Fruit fly (Drosophila melanogaster): ENCODE data around the gene CG15743.

Gene CG15743

DNA sequence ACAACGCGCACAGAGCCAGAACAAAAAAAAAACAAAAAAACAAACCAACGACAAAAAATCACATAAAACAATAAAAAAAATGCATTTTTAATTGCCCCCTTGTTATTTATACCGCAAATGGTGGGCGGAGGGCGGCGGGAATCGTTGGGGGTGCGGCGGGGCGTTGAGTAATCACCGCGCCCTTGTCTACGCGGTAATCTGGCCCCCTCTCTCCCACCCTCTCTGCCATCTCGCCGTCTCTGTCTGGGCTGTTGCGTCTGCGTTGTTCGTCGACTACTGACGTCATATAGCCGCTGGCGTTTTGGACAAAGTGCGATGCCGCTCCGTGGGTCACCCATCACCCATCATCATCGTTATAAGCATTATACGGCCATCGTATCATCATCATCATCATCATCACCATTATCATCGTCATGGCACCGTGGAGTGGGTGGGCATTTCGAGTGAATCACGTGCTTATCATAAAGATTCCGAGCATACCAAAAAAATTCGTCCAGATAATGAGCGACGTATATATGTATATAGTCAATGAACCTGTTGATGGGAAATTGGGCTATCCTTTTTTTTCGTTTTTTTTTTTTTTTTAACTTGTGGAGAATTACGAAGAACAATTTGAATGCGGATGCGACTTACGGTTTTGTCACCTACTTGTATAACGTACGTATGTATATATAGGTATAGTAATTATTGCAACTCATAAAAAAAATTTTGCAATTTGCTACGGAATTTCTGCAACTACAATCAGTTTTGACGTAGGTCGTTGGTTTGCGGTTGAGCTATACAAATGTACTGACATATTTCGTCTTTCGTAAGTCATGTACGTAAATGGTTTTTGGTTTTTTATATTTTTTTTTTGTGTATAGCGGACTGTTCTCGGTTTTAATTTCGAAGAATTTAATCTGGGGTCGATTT is 17.4 kb downstream of the CG15743 start (continued):
- TF ChIP-seq Bgb (GFP tag; IDR thresholded peaks at IDR 0.05; ENCODE audit: partially characterized antibody) (no peak), BtbVII (GFP tag; optimal IDR thresholded peaks at IDR 0.05) (peak; percentile 45), ttk (GFP tag; IDR thresholded peaks at IDR 0.05) (peak; percentile 70), CG4707 (GFP tag; optimal IDR thresholded peaks at IDR 0.05) (peak; percentile 23), CG32772 (GFP tag; IDR thresholded peaks at IDR 0.05) (no peak), en (GFP tag; optimal IDR thresholded peaks at IDR 0.05) (no peak), Optix (GFP tag; IDR thresholded peaks at IDR 0.05) (no peak), toy (GFP tag; IDR thresholded peaks at IDR 0.05) (no peak), CG10147 (GFP tag; optimal IDR thresholded peaks at IDR 0.05) (no peak), CG11560 (tag; IDR thresholded peaks at IDR 0.05) (no peak), az2 (GFP tag; optimal IDR thresholded peaks at IDR 0.05) (no peak), shn (GFP tag; optimal IDR thresholded peaks at IDR 0.05) (peak; percentile 2), ATbp (GFP tag; optimal IDR thresholded peaks at IDR 0.05) (peak; percentile 8), otp (GFP tag; IDR thresholded peaks at IDR 0.05) (peak; percentile 14; the same call in 1 of the 3 replicates), HHEX (GFP tag; optimal IDR thresholded peaks at IDR 0.05) (no peak), cg (GFP tag; optimal IDR thresholded peaks at IDR 0.05) (peak; percentile 26), CG34376 (GFP tag; optimal IDR thresholded peaks at IDR 0.05) (peak; percentile 34), mirr (GFP tag; optimal IDR thresholded peaks at IDR 0.05) (peak; percentile 54), crol (GFP tag; IDR thresholded peaks at IDR 0.05) (peak; percentile 99), lab (GFP tag; optimal IDR thresholded peaks at IDR 0.05) (peak; percentile 38), Awh (GFP tag; IDR thresholded peaks at IDR 0.05) (peak; percentile 69), CG4328 (GFP tag; optimal IDR thresholded peaks at IDR 0.05) (no peak), CG11398 (GFP tag; optimal IDR thresholded peaks at IDR 0.05) (no peak), CG4730 (GFP tag; IDR thresholded peaks at IDR 0.05) (no peak), CG6765 (GFP tag; optimal IDR thresholded peaks at IDR 0.05) (no peak), CG10321 (GFP tag; IDR thresholded peaks at IDR 0.05) (peak; percentile 69), CG10543 (GFP tag; optimal IDR thresholded peaks at IDR 0.05) (peak; percentile 90), kni (GFP tag; optimal IDR thresholded peaks at IDR 0.05) (peak; percentile 38), nmo (GFP tag; optimal IDR thresholded peaks at IDR 0.05) (no peak), kay (GFP tag; optimal IDR thresholded peaks at IDR 0.05) (peak; percentile 67), vvl (GFP tag; IDR thresholded peaks at IDR 0.05) (peak; percentile 48; the same call in 1 of the 2 replicates), bsh (GFP tag; optimal IDR thresholded peaks at IDR 0.05) (peak in 1 of 2 experiments; percentile 40), sug (tag; optimal IDR thresholded peaks at IDR 0.05) (peak; percentile 84), CG1603 (tag; optimal IDR thresholded peaks at IDR 0.05) (no peak), abd-A (tag; optimal IDR thresholded peaks at IDR 0.05) (peak; percentile 63), Aef1 (GFP tag; IDR thresholded peaks at IDR 0.05) (no peak), sr (GFP tag; IDR thresholded peaks at IDR 0.05) (peak; percentile 74; the same call in 2 of the 3 replicates), Pdp1 (GFP tag; optimal IDR thresholded peaks at IDR 0.05) (peak in 1 of 2 experiments; percentile 73), slbo (GFP tag; IDR thresholded peaks at IDR 0.05) (peak; percentile 36; the same call in 1 of the 2 replicates), pan (optimal IDR thresholded peaks at IDR 0.05) (no peak), pan (GFP tag; optimal IDR thresholded peaks at IDR 0.05 in 1 of 2, IDR thresholded peaks at IDR 0.05 in 1 of 2) (peak in 1 of 2 experiments; percentile 29), Doc3 (GFP tag; IDR thresholded peaks at IDR 0.05; ENCODE audit: partially characterized antibody) (no peak), prd (optimal IDR thresholded peaks at IDR 0.05) (no peak), prd (GFP tag; IDR thresholded peaks at IDR 0.05) (no peak), ap (GFP tag; IDR thresholded peaks at IDR 0.05) (peak; percentile 28; the same call in 1 of the 2 replicates), Hr78 (GFP tag; optimal IDR thresholded peaks at IDR 0.05) (peak in 1 of 2 experiments; percentile 89), oc (tag; optimal IDR thresholded peaks at IDR 0.05) (peak; percentile 16), CG7928 (GFP tag; optimal IDR thresholded peaks at IDR 0.05) (no peak)

All from whole organism, embryonic.